Fruit fly (Drosophila melanogaster): ENCODE results near the gene Mtr3.

Gene Mtr3

dm6 chr3L:19928435-19929011 lies 15.0 kb upstream of the Mtr3 start, which contains the start of the genes CG8004 and RhoGDI:
TSS of gene CG8004 (minus strand) at chr3L:19928508.
TSS of gene RhoGDI (plus strand) at chr3L:19928743.
- TF ChIP-seq noc (tag; optimal IDR thresholded peaks at IDR 0.05), result peak; percentile 16

dm6 chr3L:19924771-19925304 lies 11.3 kb upstream of the Mtr3 start, which contains the start of gene Grasp65:
TSS of gene Grasp65 (plus strand) at chr3L:19924943.
- peak; percentile 28 for TF ChIP-seq noc (tag; optimal IDR thresholded peaks at IDR 0.05)

dm6 chr3L:19922833-19923745 lies 9.6 kb upstream of the Mtr3 start, which contains the start of gene Pfdn6:
TSS of gene Pfdn6 (plus strand) at chr3L:19923671.
- TF ChIP-seq noc (tag; optimal IDR thresholded peaks at IDR 0.05), result no peak

dm6 chr3L:19919981-19920380 lies 6.5 kb upstream of the Mtr3 start:
- TF ChIP-seq noc (tag; optimal IDR thresholded peaks at IDR 0.05), result no peak

- no peak for TF ChIP-seq noc (tag; optimal IDR thresholded peaks at IDR 0.05)
These were observed 1.3 kb upstream of the Mtr3 start, which contains the start of gene Rpn1 for dm6 chr3L:19914833-19915232. TSS of gene Rpn1 (plus strand) at chr3L:19915051.

- no peak for TF ChIP-seq noc (tag; optimal IDR thresholded peaks at IDR 0.05)
These were observed 3.5 kb downstream of the Mtr3 start, which contains the start of the genes Mi-2 and Prp3 for dm6 chr3L:19910054-19910414. TSS of gene Mi-2 (minus strand) at chr3L:19910215. TSS of gene Prp3 (plus strand) at chr3L:19910300.

dm6 chr3L:19909234-19910053 lies 4.1 kb downstream of the Mtr3 start:
- TF ChIP-seq noc (tag; optimal IDR thresholded peaks at IDR 0.05), result no peak

dm6 chr3L:19908201-19909127 lies 5.1 kb downstream of the Mtr3 start:
- no peak for TF ChIP-seq noc (tag; optimal IDR thresholded peaks at IDR 0.05)

dm6 chr3L:19907706-19908070 lies 5.8 kb downstream of the Mtr3 start:
- TF ChIP-seq noc (tag; optimal IDR thresholded peaks at IDR 0.05), result no peak

dm6 chr3L:19906780-19907705 lies 6.5 kb downstream of the Mtr3 start:
- TF ChIP-seq noc (tag; optimal IDR thresholded peaks at IDR 0.05), result peak; percentile 35

dm6 chr3L:19906148-19906752 lies 7.3 kb downstream of the Mtr3 start:
- TF ChIP-seq noc (tag; optimal IDR thresholded peaks at IDR 0.05), result no peak

dm6 chr3L:19905427-19905826 lies 8.1 kb downstream of the Mtr3 start:
- TF ChIP-seq noc (tag; optimal IDR thresholded peaks at IDR 0.05), result no peak

Data from whole organism, larva.